Worm (Caenorhabditis elegans) whole organism, L1 larva: ENCODE results near the gene F15D4.5.

Experiments used
- C04F5.9 ChIP-seq: sonication (generic microtip); optimal IDR thresholded peaks from 2 replicates; lab custom pipeline; 2016; ENCODE audit warnings: missing genetic modification characterization, missing compliant biosample characterization
- F16B12.6 ChIP-seq: fragments of 150-350 bp; optimal IDR thresholded peaks from 2 replicates; lab custom pipeline; 2014; ENCODE audit warnings: missing biosample characterization, missing genetic modification characterization
- Y116A8C.19 ChIP-seq: sonication (generic microtip); optimal IDR thresholded peaks from 2 replicates; lab custom pipeline; 2016; ENCODE audit warnings: missing compliant biosample characterization, missing genetic modification characterization, borderline replicate concordance
- aha-1 ChIP-seq: fragments of 150-350 bp; optimal IDR thresholded peaks from 2 replicates; lab custom pipeline; 2014; ENCODE audit warnings: missing biosample characterization, missing genetic modification characterization
- aly-2 ChIP-seq: fragments of 150-350 bp; optimal IDR thresholded peaks from 2 replicates; lab custom pipeline; 2014; ENCODE audit warnings: missing biosample characterization, missing genetic modification characterization
- ama-1 ChIP-seq: fragments of 150-350 bp; optimal IDR thresholded peaks from 2 replicates; lab custom pipeline; 2014
- ceh-63 ChIP-seq: fragments of 200-800 bp; sonication (Bioruptor generic); optimal IDR thresholded peaks from 2 replicates; lab custom pipeline; 2018; ENCODE audit warnings: mild to moderate bottlenecking, missing genetic modification characterization, missing compliant biosample characterization
- ceh-82 ChIP-seq, 3 experiments: fragments of 150-350 bp in 1 of 3; sonication (generic microtip) in 2 of 3; optimal IDR thresholded peaks; 2 replicates each; lab custom pipeline; 2014 to 2017; ENCODE audit warnings: missing biosample characterization in 3 of 3, missing genetic modification characterization in 3 of 3
- ceh-88 ChIP-seq: fragments of 200-800 bp; sonication (Bioruptor generic); IDR thresholded peaks from 2 replicates; pipeline ENCODE4 v1.3.6; 2022; ENCODE audit warnings: missing genetic modification characterization, missing compliant biosample characterization
- ceh-90 ChIP-seq: sonication (generic microtip); optimal IDR thresholded peaks from 2 replicates; lab custom pipeline; 2016; ENCODE audit warnings: missing genetic modification characterization, missing compliant biosample characterization
- dsc-1 ChIP-seq: sonication (generic microtip); optimal IDR thresholded peaks from 2 replicates; lab custom pipeline; 2016; ENCODE audit warnings: mild to moderate bottlenecking, missing genetic modification characterization, missing compliant biosample characterization
- egl-13 ChIP-seq: sonication (generic microtip); optimal IDR thresholded peaks from 2 replicates; lab custom pipeline; 2016; ENCODE audit warnings: missing genotype, missing genetic modification reagents, missing genetic modification characterization, missing compliant biosample characterization
- elt-2 ChIP-seq: sonication (generic microtip); optimal IDR thresholded peaks from 2 replicates; lab custom pipeline; 2016; ENCODE audit warnings: missing genetic modification characterization, mild to moderate bottlenecking, inconsistent platforms, missing compliant biosample characterization, missing genetic modification reagents
- ets-5 ChIP-seq: fragments of 200-800 bp; sonication (Bioruptor generic); IDR thresholded peaks from 2 replicates; pipeline ENCODE4 v1.3.6; 2022; ENCODE audit warnings: missing genetic modification characterization, missing compliant biosample characterization
- fkh-4 ChIP-seq: sonication (generic microtip); optimal IDR thresholded peaks from 2 replicates; lab custom pipeline; 2016; ENCODE audit warnings: missing compliant biosample characterization, missing genetic modification characterization, borderline replicate concordance
- irx-1 ChIP-seq: sonication (generic microtip); optimal IDR thresholded peaks from 2 replicates; lab custom pipeline; 2016; ENCODE audit warnings: missing genetic modification characterization, missing compliant biosample characterization
- isw-1 ChIP-seq: fragments of 200-800 bp; sonication (Bioruptor generic); IDR thresholded peaks from 2 replicates; pipeline ENCODE4 v1.3.6; 2022; ENCODE audit warnings: missing genetic modification characterization, missing compliant biosample characterization
- lin-13 ChIP-seq: fragments of 150-350 bp; optimal IDR thresholded peaks from 2 replicates; lab custom pipeline; 2014; ENCODE audit warnings: missing biosample characterization, missing genetic modification reagents, missing genetic modification characterization
- lin-35 ChIP-seq, 2 experiments: fragments of 150-350 bp; optimal IDR thresholded peaks; 2 replicates each; lab custom pipeline; 2014; ENCODE audit warnings: missing biosample characterization in 2 of 2, missing genetic modification characterization in 2 of 2, missing genetic modification reagents in 2 of 2
- lir-3 ChIP-seq: sonication (generic microtip); optimal IDR thresholded peaks from 2 replicates; lab custom pipeline; 2016; ENCODE audit warnings: mild to moderate bottlenecking, missing genetic modification characterization, moderate library complexity, missing compliant biosample characterization; ENCODE audit not compliant: poor library complexity
- mef-2 ChIP-seq: fragments of 150-350 bp; optimal IDR thresholded peaks from 2 replicates; lab custom pipeline; 2014; ENCODE audit warnings: missing biosample characterization, missing genetic modification characterization
- nhr-19 ChIP-seq: fragments of 200-800 bp; sonication (Bioruptor generic); conservative IDR thresholded peaks from 2 replicates; pipeline ENCODE4 v1.3.6; 2022; ENCODE audit warnings: missing genetic modification characterization, missing compliant biosample characterization
- nhr-237 ChIP-seq: fragments of 150-350 bp; optimal IDR thresholded peaks from 2 replicates; lab custom pipeline; 2014; ENCODE audit warnings: missing biosample characterization, missing genetic modification characterization
- nhr-47 ChIP-seq: sonication (generic microtip); optimal IDR thresholded peaks from 2 replicates; lab custom pipeline; 2016; ENCODE audit warnings: mild to moderate bottlenecking, missing genetic modification characterization, moderate library complexity, missing compliant biosample characterization
- nhr-76 ChIP-seq: sonication (generic microtip); optimal IDR thresholded peaks from 2 replicates; lab custom pipeline; 2017; ENCODE audit warnings: missing biosample characterization, missing genetic modification characterization
- nhr-77 ChIP-seq: fragments of 150-350 bp; optimal IDR thresholded peaks from 2 replicates; lab custom pipeline; 2014; ENCODE audit warnings: missing biosample characterization, missing genetic modification characterization
- nhr-84 ChIP-seq: sonication (generic microtip); optimal IDR thresholded peaks from 2 replicates; lab custom pipeline; 2017; ENCODE audit warnings: missing biosample characterization, missing genetic modification characterization
- nhr-90 ChIP-seq: sonication (generic microtip); optimal IDR thresholded peaks from 2 replicates; lab custom pipeline; 2016; ENCODE audit warnings: mild to moderate bottlenecking, missing genetic modification characterization, missing compliant biosample characterization; ENCODE audit not compliant: poor library complexity
- pag-3 ChIP-seq: sonication (generic microtip); optimal IDR thresholded peaks from 2 replicates; lab custom pipeline; 2017; ENCODE audit warnings: missing genetic modification characterization, mild to moderate bottlenecking, missing compliant biosample characterization, antibody characterized with exemption, borderline replicate concordance; ENCODE audit not compliant: insufficient read depth
- pqm-1 ChIP-seq: sonication (generic microtip); optimal IDR thresholded peaks from 3 replicates; lab custom pipeline; 2017; ENCODE audit warnings: missing biosample characterization, missing genetic modification characterization
- skn-1 ChIP-seq: fragments of 150-350 bp; optimal IDR thresholded peaks from 2 replicates; lab custom pipeline; 2014; ENCODE audit warnings: missing biosample characterization, missing genetic modification characterization
- snu-23 ChIP-seq: sonication (generic microtip); optimal IDR thresholded peaks from 2 replicates; lab custom pipeline; 2016; ENCODE audit warnings: missing genetic modification characterization, missing compliant biosample characterization
- sox-4 ChIP-seq: sonication (generic microtip); optimal IDR thresholded peaks from 2 replicates; lab custom pipeline; 2016; ENCODE audit warnings: missing genetic modification characterization, missing compliant biosample characterization
- tbx-2 ChIP-seq: sonication (generic microtip); optimal IDR thresholded peaks from 2 replicates; lab custom pipeline; 2016; ENCODE audit warnings: missing genetic modification characterization, missing compliant biosample characterization
- unc-130 ChIP-seq: fragments of 150-350 bp; optimal IDR thresholded peaks from 2 replicates; lab custom pipeline; 2017; ENCODE audit warnings: missing biosample characterization, missing genetic modification characterization, inconsistent platforms
- unc-98 ChIP-seq: fragments of 200-800 bp; sonication (Bioruptor generic); IDR thresholded peaks from 2 replicates; pipeline ENCODE4 v1.3.6; 2022; ENCODE audit warnings: missing genetic modification characterization, missing compliant biosample characterization
- xbp-1 ChIP-seq: sonication (generic microtip); optimal IDR thresholded peaks from 2 replicates; lab custom pipeline; 2016; ENCODE audit warnings: missing genetic modification characterization, missing compliant biosample characterization
- zag-1 ChIP-seq: fragments of 150-350 bp; optimal IDR thresholded peaks from 2 replicates; lab custom pipeline; 2014; ENCODE audit warnings: missing biosample characterization, missing genetic modification characterization
- zip-4 ChIP-seq: fragments of 200-800 bp; sonication (Bioruptor generic); optimal IDR thresholded peaks from 2 replicates; lab custom pipeline; 2018; ENCODE audit warnings: mild to moderate bottlenecking, missing genetic modification characterization, moderate library complexity, missing compliant biosample characterization

Gene F15D4.5

DNA sequence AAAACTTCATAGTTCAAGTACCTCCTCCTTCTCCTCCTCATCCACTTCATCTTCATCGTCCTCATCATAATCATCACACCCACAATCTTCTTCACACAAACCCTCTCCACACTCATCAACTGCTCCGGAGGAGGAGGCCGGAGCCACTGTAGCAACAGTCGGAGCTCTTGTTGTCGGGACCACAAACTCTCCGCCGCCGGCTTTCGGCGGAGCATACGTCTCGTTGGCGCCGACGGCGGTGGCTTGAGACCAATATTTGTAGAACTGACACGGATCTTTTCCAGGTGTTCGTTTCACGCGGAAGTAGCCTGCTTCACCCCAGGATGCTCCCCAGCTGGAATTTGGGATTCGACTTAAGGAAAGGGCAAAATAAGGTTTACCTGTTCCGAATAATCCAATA, 5.6 kb upstream of the F15D4.5 start:
- TF ChIP-seq ets-5 (GFP tag; lab: Robert Waterston, UW) (no peak), nhr-237 (tag; lab: Kevin White, UChicago) (no peak), lir-3 (tag; lab: Kevin White, UChicago) (no peak), dsc-1 (tag; lab: Kevin White, UChicago) (no peak), skn-1 (tag; lab: Kevin White, UChicago) (no peak), ceh-82 (tag; optimal IDR thresholded peaks at IDR 0.05; lab: Kevin White, UChicago) (no peak), unc-130 (tag; lab: Kevin White, UChicago) (no peak), lin-13 (GFP tag; lab: Kevin White, UChicago) (no peak), aha-1 (tag; lab: Kevin White, UChicago) (no peak), tbx-2 (tag; lab: Kevin White, UChicago) (no peak), pqm-1 (no peak), egl-13 (tag; lab: Kevin White, UChicago) (no peak), nhr-84 (tag; lab: Kevin White, UChicago) (no peak), pag-3 (tag; lab: Kevin White, UChicago) (no peak), fkh-4 (tag; lab: Kevin White, UChicago) (no peak), nhr-47 (no peak)

DNA sequence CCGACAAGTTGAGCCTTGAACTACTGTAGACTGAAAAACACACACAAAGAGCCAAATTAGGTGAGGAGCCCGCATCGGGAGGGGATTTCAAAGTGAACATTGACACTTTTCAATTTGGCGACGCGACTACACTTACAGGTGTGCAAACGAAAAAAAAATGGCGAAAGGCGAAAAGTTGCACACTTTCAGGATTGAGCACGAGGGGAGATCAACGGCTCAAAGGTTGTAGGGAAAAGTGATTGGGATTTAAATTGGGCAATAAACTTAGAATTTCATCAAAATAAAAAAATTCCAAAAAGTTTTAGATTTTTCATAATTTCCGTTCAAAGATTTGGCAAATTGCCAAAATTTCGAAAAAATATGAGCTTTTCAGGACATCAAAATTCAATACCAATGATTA, 2.2 kb upstream of the F15D4.5 start, which contains the start of gene F15D4.4:
TSS of gene F15D4.4 (minus strand) at position 101 of the 400 bp plus-strand sequence.
- TF ChIP-seq mef-2 (tag; lab: Kevin White, UChicago), result no peak
- no peak for TF ChIP-seq xbp-1 (tag; lab: Kevin White, UChicago)
- no peak for TF ChIP-seq zag-1 (tag; lab: Kevin White, UChicago)
- TF ChIP-seq nhr-90 (tag; lab: Kevin White, UChicago), result no peak
- TF ChIP-seq irx-1 (tag; lab: Kevin White, UChicago), result no peak
- no peak for TF ChIP-seq ceh-88 (GFP tag; lab: Robert Waterston, UW)
- no peak for TF ChIP-seq nhr-19 (GFP tag; lab: Robert Waterston, UW)
- TF ChIP-seq ceh-90 (tag; lab: Kevin White, UChicago), result no peak
- no peak for TF ChIP-seq ama-1 (lab: Kevin White, UChicago)

DNA sequence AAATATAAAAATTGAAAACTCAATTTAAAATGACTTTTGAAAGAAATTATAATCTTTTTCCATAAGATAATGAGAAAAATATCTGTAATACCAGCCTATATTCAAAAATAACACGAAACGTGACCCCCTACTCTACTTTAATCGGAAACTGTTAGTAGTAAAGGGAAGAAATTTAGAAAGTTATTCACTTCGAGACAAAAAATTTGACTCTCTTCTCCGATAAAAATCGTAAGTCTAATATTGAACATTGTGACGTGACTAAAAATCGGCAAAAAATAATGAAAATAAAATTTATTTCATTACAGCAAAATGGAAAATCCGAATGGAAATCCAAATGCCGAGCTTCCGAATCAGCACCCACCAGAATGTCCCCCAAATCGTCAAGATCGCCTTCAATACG, 3.7 kb downstream of the F15D4.5 start, which contains the start of gene F15D4.6:
TSS of gene F15D4.6 (plus strand) at position 301 of the 400 bp plus-strand sequence.
- no peak for TF ChIP-seq C04F5.9 (tag; lab: Kevin White, UChicago)
- no peak for TF ChIP-seq zip-4 (GFP tag; lab: Kevin White, UChicago)
- TF ChIP-seq snu-23 (GFP tag; lab: Kevin White, UChicago), result no peak
- no peak for TF ChIP-seq ama-1 (lab: Kevin White, UChicago)
- TF ChIP-seq nhr-76 (tag; lab: Kevin White, UChicago), result no peak
- no peak for TF ChIP-seq tbx-2 (tag; lab: Kevin White, UChicago)
- no peak for TF ChIP-seq nhr-19 (GFP tag; lab: Robert Waterston, UW)
- no peak for TF ChIP-seq nhr-90 (tag; lab: Kevin White, UChicago)
- no peak for TF ChIP-seq F16B12.6 (tag; lab: Kevin White, UChicago)
- TF ChIP-seq nhr-237 (tag; lab: Kevin White, UChicago), result no peak
- no peak for TF ChIP-seq aly-2 (tag; lab: Kevin White, UChicago)
- TF ChIP-seq lin-35 (GFP tag; optimal IDR thresholded peaks at IDR 0.05; lab: Kevin White, UChicago), result no peak
- no peak for TF ChIP-seq isw-1 (GFP tag; lab: Robert Waterston, UW)
- TF ChIP-seq sox-4, result no peak
- TF ChIP-seq elt-2, result no peak
- TF ChIP-seq Y116A8C.19, result no peak
- no peak for TF ChIP-seq nhr-77 (tag; lab: Kevin White, UChicago)
- TF ChIP-seq unc-98 (GFP tag; lab: Robert Waterston, UW), result no peak
- no peak for TF ChIP-seq ceh-63 (GFP tag; lab: Kevin White, UChicago)
